Worm (Caenorhabditis elegans): ENCODE data around the gene nft-1.

DNA sequence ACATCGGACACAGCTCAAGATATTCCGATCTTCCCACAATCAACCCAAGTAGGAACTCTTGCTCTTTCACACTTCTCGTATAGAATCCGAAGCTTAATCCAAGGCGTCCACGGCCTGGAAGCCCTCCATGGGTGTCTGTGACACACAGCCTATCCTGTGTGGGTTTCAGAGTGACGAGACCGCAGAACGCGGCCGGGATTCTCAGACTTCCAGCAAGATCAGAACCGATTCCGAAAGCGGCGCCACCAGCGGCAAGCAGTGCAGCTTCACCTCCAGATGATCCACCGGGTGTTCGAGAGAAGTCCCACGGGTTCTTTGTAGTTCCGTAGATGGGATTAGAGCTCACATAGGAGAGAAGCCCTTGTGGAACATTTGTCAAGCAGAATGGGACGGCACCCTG lies 20.9 kb upstream of the nft-1 start:
- TF ChIP-seq lsy-2 (tag; optimal IDR thresholded peaks at IDR 0.05) = no peak
- TF ChIP-seq ceh-82 (tag; optimal IDR thresholded peaks at IDR 0.05) = no peak
- TF ChIP-seq saeg-2 (GFP tag; IDR thresholded peaks at IDR 0.05) = no peak
- TF ChIP-seq fkh-10 (GFP tag; optimal IDR thresholded peaks at IDR 0.05) = no peak
- no peak for TF ChIP-seq F37D6.2 (tag; optimal IDR thresholded peaks at IDR 0.05)
- no peak for TF ChIP-seq aly-2 (tag; optimal IDR thresholded peaks at IDR 0.05)
- no peak for TF ChIP-seq snpc-4 (tag; optimal IDR thresholded peaks at IDR 0.05)

All from whole organism, L4 larva.